Fruit fly (Drosophila melanogaster) whole organism, wandering third instar larva: ENCODE results near the gene CG11373.

Source experiments
- Abd-B ChIP-seq: fragments of >200 bp; optimal IDR thresholded peaks from 2 replicates; lab custom pipeline; 2017; ENCODE audit warnings: missing biosample characterization, missing genetic modification characterization
- CG32264 ChIP-seq: fragments of 200-800 bp; sonication (Bioruptor generic); optimal IDR thresholded peaks from 2 replicates; lab custom pipeline; 2016; ENCODE audit warnings: missing biosample characterization, missing genetic modification characterization
- CrebA ChIP-seq: fragments of 200-800 bp; sonication (Bioruptor generic); optimal IDR thresholded peaks from 2 replicates; lab custom pipeline; 2016; ENCODE audit warnings: missing biosample characterization, mild to moderate bottlenecking, missing genetic modification characterization, borderline replicate concordance
- Dfd ChIP-seq: fragments of >200 bp; optimal IDR thresholded peaks from 2 replicates; lab custom pipeline; 2017; ENCODE audit warnings: missing biosample characterization, missing genetic modification characterization
- Dif ChIP-seq: fragments of 200-275, 200-300 bp; sonication (Bioruptor generic); optimal IDR thresholded peaks from 2 replicates; lab custom pipeline; 2018; ENCODE audit warnings: missing biosample characterization, missing genetic modification characterization; ENCODE audit not compliant: partially characterized antibody
- GATAd ChIP-seq: sonication (Bioruptor generic); optimal IDR thresholded peaks from 2 replicates; lab custom pipeline; 2016; ENCODE audit warnings: missing biosample characterization, missing genetic modification characterization
- HLH106 ChIP-seq: fragments of 200-800 bp; optimal IDR thresholded peaks from 3 replicates; lab custom pipeline; 2019; ENCODE audit warnings: missing biosample characterization, mild to moderate bottlenecking, missing genetic modification characterization, moderate library complexity
- Hr78 ChIP-seq: fragments of >200 bp; optimal IDR thresholded peaks from 2 replicates; lab custom pipeline; 2017; ENCODE audit warnings: missing biosample characterization, missing genetic modification characterization
- Jra ChIP-seq: sonication (Bioruptor generic); optimal IDR thresholded peaks from 2 replicates; lab custom pipeline; 2016; ENCODE audit warnings: missing biosample characterization, missing genetic modification characterization
- Mio ChIP-seq: sonication (Bioruptor generic); optimal IDR thresholded peaks from 2 replicates; lab custom pipeline; 2016; ENCODE audit warnings: missing biosample characterization, missing genetic modification characterization
- Myc ChIP-seq: fragments of >200 bp; optimal IDR thresholded peaks from 2 replicates; lab custom pipeline; 2017
- N ChIP-seq: fragments of >200 bp; optimal IDR thresholded peaks from 2 replicates; lab custom pipeline; 2018; ENCODE audit warnings: missing biosample characterization, missing external identifiers, missing genetic modification characterization
- Rel ChIP-seq, 2 experiments: fragments of 200-800 bp; sonication (Bioruptor generic) in 1 of 2; optimal IDR thresholded peaks; 2 replicates in 1 of 2; 3 replicates in 1 of 2; lab custom pipeline; 2016 to 2019; ENCODE audit warnings: mild to moderate bottlenecking in 2 of 2, missing biosample characterization in 2 of 2, missing genetic modification characterization in 2 of 2, moderate library complexity in 1 of 2
- brk ChIP-seq: fragments of 200-800 bp; sonication (Bioruptor generic); optimal IDR thresholded peaks from 2 replicates; lab custom pipeline; 2016; ENCODE audit warnings: missing biosample characterization, mild to moderate bottlenecking, missing genetic modification characterization
- dl ChIP-seq, 2 experiments: fragments of 175-275, 200-275 bp in 1 of 2; fragments of 200-275 bp in 1 of 2; sonication (Bioruptor generic); optimal IDR thresholded peaks; lab custom pipeline; 2018; ENCODE audit warnings: mild to moderate bottlenecking in 2 of 2, missing biosample characterization in 2 of 2, missing genetic modification characterization in 2 of 2, moderate library complexity in 2 of 2; ENCODE audit not compliant: partially characterized antibody in 2 of 2, insufficient read depth in 1 of 2
- dmrt93B ChIP-seq: fragments of 200-800 bp; sonication (Bioruptor generic); optimal IDR thresholded peaks from 2 replicates; lab custom pipeline; 2018; ENCODE audit warnings: missing biosample characterization, mild to moderate bottlenecking, missing genetic modification characterization
- dsf ChIP-seq: sonication (Bioruptor generic); optimal IDR thresholded peaks from 2 replicates; lab custom pipeline; 2016; ENCODE audit warnings: missing biosample characterization, missing genetic modification characterization, borderline replicate concordance
- ey ChIP-seq: fragments of 200-800 bp; sonication (Bioruptor generic); optimal IDR thresholded peaks from 2 replicates; lab custom pipeline; 2016; ENCODE audit warnings: missing biosample characterization, missing genetic modification characterization
- foxo ChIP-seq, 2 experiments: fragments of 200-800 bp; sonication (Bioruptor generic); optimal IDR thresholded peaks; 2 replicates in 1 of 2; 3 replicates in 1 of 2; lab custom pipeline; 2016 to 2017; ENCODE audit warnings: missing biosample characterization in 2 of 2, missing genetic modification characterization in 2 of 2
- fru ChIP-seq: fragments of 200-800 bp; sonication (Bioruptor generic); optimal IDR thresholded peaks from 3 replicates; lab custom pipeline; 2016; ENCODE audit warnings: missing biosample characterization, mild to moderate bottlenecking, missing genetic modification characterization
- h ChIP-seq: fragments of 200-800 bp; sonication (Bioruptor generic); optimal IDR thresholded peaks from 3 replicates; lab custom pipeline; 2016; ENCODE audit warnings: missing biosample characterization, mild to moderate bottlenecking, missing genetic modification characterization
- jim ChIP-seq: fragments of 175-275, 200-325 bp; sonication (Bioruptor generic); optimal IDR thresholded peaks from 2 replicates; lab custom pipeline; 2016; ENCODE audit warnings: missing biosample characterization, mild to moderate bottlenecking, missing genetic modification characterization
- pan ChIP-seq: fragments of >200 bp; optimal IDR thresholded peaks from 2 replicates; lab custom pipeline; 2017
- psq ChIP-seq: fragments of 200-800 bp; sonication (Bioruptor generic); optimal IDR thresholded peaks from 3 replicates; lab custom pipeline; 2017; ENCODE audit warnings: missing biosample characterization, mild to moderate bottlenecking, missing genetic modification characterization, moderate library complexity
- sage ChIP-seq: fragments of 200-800 bp; sonication (Bioruptor generic); optimal IDR thresholded peaks from 2 replicates; lab custom pipeline; 2016; ENCODE audit warnings: missing biosample characterization, mild to moderate bottlenecking, missing genetic modification characterization
- sv ChIP-seq: fragments of 200-800 bp; sonication (Bioruptor generic); optimal IDR thresholded peaks from 3 replicates; lab custom pipeline; 2016; ENCODE audit warnings: missing biosample characterization, missing genetic modification characterization
- tai ChIP-seq: sonication (Bioruptor generic); optimal IDR thresholded peaks from 2 replicates; lab custom pipeline; 2016; ENCODE audit warnings: missing biosample characterization, missing genetic modification characterization
- usp ChIP-seq: fragments of >200 bp; optimal IDR thresholded peaks from 2 replicates; lab custom pipeline; 2017; ENCODE audit warnings: missing biosample characterization, missing genetic modification characterization

The CG11373 gene

DNA sequence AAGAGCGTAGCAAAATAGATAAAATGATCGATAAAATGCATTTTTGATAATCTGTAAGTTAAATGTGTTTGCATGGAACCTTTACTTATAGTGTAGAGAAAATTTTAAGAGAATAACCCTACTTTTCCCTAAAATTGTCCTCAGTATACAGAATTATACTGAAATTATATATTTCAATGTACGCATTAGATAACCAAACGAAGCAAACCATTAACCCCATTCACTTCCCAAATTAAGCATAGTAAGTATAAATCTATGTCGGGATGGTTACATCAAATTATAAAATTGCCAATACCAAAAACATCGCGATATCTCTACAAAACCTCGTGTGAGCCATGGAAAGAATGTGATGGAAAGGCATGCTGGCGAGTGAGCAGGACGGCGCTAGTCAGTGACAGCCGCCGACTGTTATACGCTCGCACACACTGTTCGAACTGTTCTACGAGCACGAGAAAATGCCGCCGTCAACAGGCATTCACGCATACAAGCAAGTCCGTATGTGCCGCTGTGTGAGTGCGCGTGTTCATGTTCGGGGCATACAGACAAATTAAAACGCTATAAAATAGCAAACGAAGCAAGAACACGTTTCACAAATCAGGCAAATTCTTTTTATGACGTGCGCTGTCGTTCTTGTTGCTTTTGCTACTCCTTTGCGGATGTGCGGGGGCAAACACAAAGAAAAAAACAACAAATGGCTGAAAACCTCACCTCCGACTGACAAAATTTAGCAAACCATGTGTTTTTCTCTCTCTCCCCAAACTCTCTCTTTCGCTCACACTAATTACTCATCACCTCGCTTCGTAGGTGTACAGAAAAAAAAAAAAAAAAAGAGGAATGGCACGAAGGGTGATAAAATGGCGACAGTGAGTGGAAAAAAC lies 46.6 kb upstream of the CG11373 start (continued):
- TF ChIP-seq Rel (GFP tag; optimal IDR thresholded peaks at IDR 0.05; lab: Kevin White, UChicago) (peak; percentile 38), Rel (tag; optimal IDR thresholded peaks at IDR 0.05; lab: Kevin White, UChicago) (peak; percentile 34)
- TF ChIP-seq, all 38 proteins: peak for 22

DNA sequence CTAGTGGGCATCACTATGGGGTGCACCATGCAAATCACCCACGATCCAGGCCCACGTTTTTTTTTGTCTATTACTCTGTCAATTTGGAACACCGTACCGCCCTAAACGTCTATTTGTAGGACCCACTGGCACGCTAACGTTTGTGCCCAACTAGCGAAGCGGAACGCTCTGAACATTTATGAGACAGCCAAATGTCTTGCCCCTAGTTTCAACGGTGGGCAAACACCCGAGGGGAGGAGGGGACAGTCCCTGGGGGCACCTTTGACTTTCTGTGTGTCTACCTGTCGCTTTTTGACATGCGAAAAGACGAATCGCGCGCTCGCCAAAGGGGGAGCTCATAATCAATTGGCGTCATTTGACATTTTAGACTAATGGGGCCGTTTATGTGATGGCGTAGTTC lies 45.8 kb upstream of the CG11373 start:
- no peak for TF ChIP-seq N
- TF ChIP-seq Abd-B (GFP tag; lab: Kevin White, UChicago): no peak
- TF ChIP-seq GATAd (GFP tag; lab: Kevin White, UChicago): no peak
- TF ChIP-seq CG32264 (GFP tag; lab: Kevin White, UChicago): no peak
- no peak for TF ChIP-seq Hr78
- no peak for TF ChIP-seq dl (GFP tag; optimal IDR thresholded peaks at IDR 0.05; lab: Kevin White, UChicago; ENCODE audit: insufficient read depth in 1 of 2, partially characterized antibody in 2 of 2)
- no peak for TF ChIP-seq h
- no peak for TF ChIP-seq dsf
- no peak for TF ChIP-seq foxo (GFP tag; optimal IDR thresholded peaks at IDR 0.05; lab: Kevin White, UChicago)
- TF ChIP-seq Myc (lab: Kevin White, UChicago): no peak
- TF ChIP-seq usp (GFP tag; lab: Kevin White, UChicago): no peak
- TF ChIP-seq jim: no peak
- TF ChIP-seq dmrt93B (GFP tag; lab: Kevin White, UChicago): no peak
- TF ChIP-seq Dif: no peak
- TF ChIP-seq sage (GFP tag; lab: Kevin White, UChicago): no peak
- no peak for TF ChIP-seq pan (lab: Kevin White, UChicago)

- no peak for TF ChIP-seq Jra (GFP tag; lab: Kevin White, UChicago)
- TF ChIP-seq tai (GFP tag; lab: Kevin White, UChicago): no peak
- no peak for TF ChIP-seq Rel (GFP tag; optimal IDR thresholded peaks at IDR 0.05; lab: Kevin White, UChicago)
- TF ChIP-seq Rel (tag; optimal IDR thresholded peaks at IDR 0.05; lab: Kevin White, UChicago): no peak
- TF ChIP-seq N: no peak
- no peak for TF ChIP-seq Mio
- TF ChIP-seq pan (lab: Kevin White, UChicago): no peak
- no peak for TF ChIP-seq Dif
- no peak for TF ChIP-seq dsf
- no peak for TF ChIP-seq foxo (GFP tag; optimal IDR thresholded peaks at IDR 0.05; lab: Kevin White, UChicago)
These were observed 38.0 kb upstream of the CG11373 start for dm6 chr3R:5998831-5999230.

DNA sequence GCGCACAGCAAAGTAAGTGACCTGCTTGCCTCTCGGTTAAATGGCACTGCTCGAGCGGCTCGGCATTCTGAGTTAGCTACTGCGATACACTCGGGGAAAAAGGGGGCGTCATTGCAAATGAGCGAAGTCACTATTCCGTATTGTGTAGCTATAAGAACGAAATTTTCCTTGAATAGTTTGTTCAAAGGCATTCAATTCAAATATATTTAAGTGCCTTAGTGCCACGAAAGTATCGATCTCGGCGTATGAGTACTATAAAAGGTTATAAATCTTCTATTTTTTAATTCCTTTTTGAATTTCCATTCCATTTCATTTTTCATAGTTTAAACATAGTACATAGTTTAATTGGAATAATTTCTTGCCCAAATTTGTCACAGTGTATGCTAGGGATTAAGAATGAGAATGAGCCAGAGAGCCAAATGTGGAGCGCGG lies 37.5 kb upstream of the CG11373 start:
- TF ChIP-seq tai (GFP tag; lab: Kevin White, UChicago) (no peak), dsf (no peak), sv (GFP tag; lab: Kevin White, UChicago) (peak; percentile 9), Myc (lab: Kevin White, UChicago) (no peak), psq (GFP tag; lab: Kevin White, UChicago) (no peak), Rel (GFP tag; optimal IDR thresholded peaks at IDR 0.05; lab: Kevin White, UChicago) (no peak), Rel (tag; optimal IDR thresholded peaks at IDR 0.05; lab: Kevin White, UChicago) (no peak), ey (peak; percentile 25), HLH106 (tag; lab: Kevin White, UChicago) (peak; percentile 6), dmrt93B (GFP tag; lab: Kevin White, UChicago) (peak; percentile 1)

DNA sequence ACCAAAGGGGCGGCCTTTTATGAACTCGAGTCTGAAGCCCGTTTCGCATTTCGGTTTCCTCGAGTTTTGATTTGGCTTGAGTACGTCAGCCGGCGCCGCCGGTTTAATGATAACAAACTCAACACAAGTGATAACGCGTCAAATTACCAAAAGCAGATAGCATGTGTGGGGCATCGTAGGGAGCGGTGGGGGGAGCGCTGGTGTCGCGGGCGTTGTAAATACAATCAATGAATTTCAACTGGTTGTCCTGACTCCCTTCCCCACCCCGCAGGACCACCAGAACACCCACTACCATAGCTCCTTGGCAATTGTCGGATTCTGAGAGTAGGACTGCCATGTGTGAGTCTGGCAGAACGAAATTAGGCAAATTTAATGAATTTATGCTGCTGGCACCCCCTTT lies 37.0 kb upstream of the CG11373 start:
- TF ChIP-seq HLH106 (tag; lab: Kevin White, UChicago): no peak
- no peak for TF ChIP-seq Dfd (GFP tag; lab: Kevin White, UChicago)
- TF ChIP-seq usp (GFP tag; lab: Kevin White, UChicago): no peak
- TF ChIP-seq brk: no peak
- TF ChIP-seq sage (GFP tag; lab: Kevin White, UChicago): no peak
- no peak for TF ChIP-seq CG32264 (GFP tag; lab: Kevin White, UChicago)
- no peak for TF ChIP-seq h

dm6 chr3R:5995381-5995780 lies 34.6 kb upstream of the CG11373 start:
- TF ChIP-seq N (no peak), h (no peak)

dm6 chr3R:5993857-5994256 lies 33.1 kb upstream of the CG11373 start:
- TF ChIP-seq jim (no peak), brk (no peak), fru (peak; percentile 1), CrebA (GFP tag; lab: Kevin White, UChicago) (no peak), sage (GFP tag; lab: Kevin White, UChicago) (no peak)
